Worm (Caenorhabditis elegans) whole organism, L2 larva: ENCODE measurements around the gene C16D9.3.

Experiments
- C34F6.9 ChIP-seq: fragments of 150-350 bp; optimal IDR thresholded peaks from 2 replicates; lab custom pipeline; 2014; ENCODE audit warnings: missing biosample characterization, missing genetic modification characterization
- F13H6.1 ChIP-seq: sonication (generic microtip); optimal IDR thresholded peaks from 2 replicates; lab custom pipeline; 2016; ENCODE audit warnings: missing genetic modification characterization, missing compliant biosample characterization
- R02D3.7 ChIP-seq: fragments of 150-350 bp; optimal IDR thresholded peaks from 2 replicates; lab custom pipeline; 2014; ENCODE audit warnings: missing biosample characterization, missing genetic modification characterization
- ZK546.5 ChIP-seq: sonication (generic microtip); optimal IDR thresholded peaks from 2 replicates; lab custom pipeline; 2017; ENCODE audit warnings: missing biosample characterization, missing genetic modification characterization
- alr-1 ChIP-seq: fragments of 150-350 bp; optimal IDR thresholded peaks from 2 replicates; lab custom pipeline; 2014; ENCODE audit warnings: missing biosample characterization, missing genetic modification characterization
- aly-2 ChIP-seq: fragments of 150-350 bp; optimal IDR thresholded peaks from 2 replicates; lab custom pipeline; 2014; ENCODE audit warnings: missing biosample characterization, missing genetic modification characterization
- ama-1 ChIP-seq: fragments of 150-350 bp; optimal IDR thresholded peaks from 2 replicates; lab custom pipeline; 2018; ENCODE audit warnings: inconsistent platforms
- blmp-1 ChIP-seq: sonication (generic microtip); optimal IDR thresholded peaks from 2 replicates; lab custom pipeline; 2017; ENCODE audit warnings: missing genetic modification characterization, mild to moderate bottlenecking, missing compliant biosample characterization, antibody characterized with exemption, moderate library complexity; ENCODE audit not compliant: insufficient read depth
- ceh-82 ChIP-seq: fragments of 150-350 bp; optimal IDR thresholded peaks from 2 replicates; lab custom pipeline; 2014; ENCODE audit warnings: missing biosample characterization, missing genetic modification characterization
- crh-2 ChIP-seq: sonication (generic microtip); optimal IDR thresholded peaks from 2 replicates; lab custom pipeline; 2017; ENCODE audit warnings: missing biosample characterization, missing genetic modification characterization
- dmd-4 ChIP-seq: sonication (generic microtip); optimal IDR thresholded peaks from 2 replicates; lab custom pipeline; 2017; ENCODE audit warnings: missing biosample characterization, missing genetic modification characterization
- elt-1 ChIP-seq: fragments of 150-350 bp; optimal IDR thresholded peaks from 2 replicates; lab custom pipeline; 2014; ENCODE audit warnings: missing biosample characterization, missing genetic modification characterization
- elt-3 ChIP-seq: sonication (generic microtip); optimal IDR thresholded peaks from 2 replicates; lab custom pipeline; 2017; ENCODE audit warnings: missing biosample characterization, missing genetic modification characterization
- lin-11 ChIP-seq: fragments of 150-350 bp; sonication (generic microtip); optimal IDR thresholded peaks from 2 replicates; lab custom pipeline; 2014; ENCODE audit warnings: missing biosample characterization, missing genetic modification characterization, inconsistent platforms, mixed read lengths
- lin-13 ChIP-seq: fragments of 150-350 bp; optimal IDR thresholded peaks from 2 replicates; lab custom pipeline; 2014; ENCODE audit warnings: missing biosample characterization, missing genetic modification reagents, missing genetic modification characterization
- lin-39 ChIP-seq: fragments of 150-350 bp; optimal IDR thresholded peaks from 2 replicates; lab custom pipeline; 2014; ENCODE audit warnings: missing biosample characterization, missing genetic modification reagents, missing genetic modification characterization
- mbf-1 ChIP-seq: sonication (generic microtip); optimal IDR thresholded peaks from 2 replicates; lab custom pipeline; 2017; ENCODE audit warnings: missing biosample characterization, missing genetic modification characterization
- mdl-1 ChIP-seq, 2 experiments: fragments of 150-350 bp in 1 of 2; sonication (generic microtip) in 1 of 2; optimal IDR thresholded peaks; 2 replicates each; lab custom pipeline; 2017; ENCODE audit warnings: missing biosample characterization in 2 of 2, missing genetic modification characterization in 2 of 2
- nhr-10 ChIP-seq: sonication (generic microtip); optimal IDR thresholded peaks from 2 replicates; lab custom pipeline; 2017; ENCODE audit warnings: missing biosample characterization, missing genetic modification characterization
- nhr-11 ChIP-seq: fragments of 150-350 bp; optimal IDR thresholded peaks from 2 replicates; lab custom pipeline; 2014; ENCODE audit warnings: missing biosample characterization, missing genetic modification characterization
- nhr-12 ChIP-seq: fragments of 150-350 bp; optimal IDR thresholded peaks from 2 replicates; lab custom pipeline; 2014; ENCODE audit warnings: missing biosample characterization, missing genetic modification characterization
- nhr-129 ChIP-seq: fragments of 150-350 bp; optimal IDR thresholded peaks from 2 replicates; lab custom pipeline; 2014; ENCODE audit warnings: missing biosample characterization, missing genetic modification characterization
- nhr-21 ChIP-seq: fragments of 150-350 bp; optimal IDR thresholded peaks from 2 replicates; lab custom pipeline; 2014; ENCODE audit warnings: missing biosample characterization, missing genetic modification characterization
- nhr-23 ChIP-seq: fragments of 150-350 bp; optimal IDR thresholded peaks from 2 replicates; lab custom pipeline; 2014; ENCODE audit warnings: missing biosample characterization, missing genetic modification reagents, missing genetic modification characterization
- nhr-237 ChIP-seq: fragments of 150-350 bp; optimal IDR thresholded peaks from 2 replicates; lab custom pipeline; 2014; ENCODE audit warnings: missing biosample characterization, missing genetic modification characterization
- nhr-6 ChIP-seq: fragments of 150-350 bp; optimal IDR thresholded peaks from 2 replicates; lab custom pipeline; 2014; ENCODE audit warnings: missing biosample characterization, missing genetic modification characterization
- nhr-77 ChIP-seq: fragments of 150-350 bp; optimal IDR thresholded peaks from 2 replicates; lab custom pipeline; 2014; ENCODE audit warnings: missing biosample characterization, missing genetic modification characterization
- peb-1 ChIP-seq: fragments of 150-350 bp; optimal IDR thresholded peaks from 2 replicates; lab custom pipeline; 2014; ENCODE audit warnings: missing biosample characterization, missing genetic modification characterization
- sem-4 ChIP-seq: fragments of 150-350 bp; optimal IDR thresholded peaks from 2 replicates; lab custom pipeline; 2014; ENCODE audit warnings: missing biosample characterization, missing genetic modification reagents, missing genetic modification characterization
- skn-1 ChIP-seq: sonication (generic microtip); optimal IDR thresholded peaks from 2 replicates; lab custom pipeline; 2017; ENCODE audit warnings: missing biosample characterization, missing genetic modification characterization
- sma-3 ChIP-seq: sonication (generic microtip); optimal IDR thresholded peaks from 2 replicates; lab custom pipeline; 2016; ENCODE audit warnings: missing genetic modification reagents, missing genetic modification characterization, missing compliant biosample characterization
- sma-9 ChIP-seq, 2 experiments: fragments of 150-350 bp in 1 of 2; sonication (generic microtip) in 1 of 2; optimal IDR thresholded peaks; 2 replicates each; lab custom pipeline; 2014 to 2016; ENCODE audit warnings: missing genetic modification characterization in 2 of 2, mild to moderate bottlenecking in 1 of 2, missing biosample characterization in 1 of 2, missing compliant biosample characterization in 1 of 2, missing genetic modification reagents in 1 of 2, moderate library complexity in 1 of 2
- unc-39 ChIP-seq: fragments of 150-350 bp; optimal IDR thresholded peaks from 2 replicates; lab custom pipeline; 2014; ENCODE audit warnings: missing biosample characterization, missing genetic modification characterization
- unc-55 ChIP-seq: fragments of 150-350 bp; sonication (generic microtip); optimal IDR thresholded peaks from 3 replicates; lab custom pipeline; 2014; ENCODE audit warnings: missing biosample characterization, missing genetic modification reagents, missing genetic modification characterization
- unc-62 ChIP-seq: fragments of 150-350 bp; optimal IDR thresholded peaks from 2 replicates; lab custom pipeline; 2014; ENCODE audit warnings: missing biosample characterization, missing genetic modification reagents, missing genetic modification characterization
- zag-1 ChIP-seq: fragments of 150-350 bp; optimal IDR thresholded peaks from 2 replicates; lab custom pipeline; 2014; ENCODE audit warnings: missing biosample characterization, missing genetic modification characterization
- ztf-11 ChIP-seq: sonication (generic microtip); optimal IDR thresholded peaks from 2 replicates; lab custom pipeline; 2017; ENCODE audit warnings: missing biosample characterization, missing genetic modification characterization

Gene C16D9.3

DNA sequence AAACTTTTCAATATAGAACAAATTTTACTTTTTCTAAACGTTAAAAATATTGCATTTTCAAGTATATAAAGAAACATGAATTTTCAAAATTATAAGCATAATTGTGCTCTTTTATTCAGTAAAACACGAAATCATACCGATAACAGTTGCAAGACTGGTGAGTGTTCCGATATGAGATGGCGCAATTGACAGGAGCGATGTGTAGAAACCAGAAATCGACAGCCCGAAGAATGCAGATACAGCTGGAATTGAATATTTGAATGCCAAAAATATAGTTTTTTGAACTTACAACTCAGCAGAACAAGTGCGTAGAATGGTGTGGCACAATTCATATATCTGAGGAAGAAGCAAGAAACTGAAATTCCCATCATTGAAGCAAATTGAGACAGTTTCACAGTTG, 43.1 kb upstream of the C16D9.3 start:
- TF ChIP-seq nhr-23 = no peak
- no peak for TF ChIP-seq C34F6.9 (tag; lab: Kevin White, UChicago)
- no peak for TF ChIP-seq nhr-77 (tag; lab: Kevin White, UChicago)
- no peak for TF ChIP-seq ZK546.5 (tag; lab: Kevin White, UChicago)
- no peak for TF ChIP-seq nhr-12
- no peak for TF ChIP-seq R02D3.7 (tag; lab: Kevin White, UChicago)
- no peak for TF ChIP-seq dmd-4 (tag; lab: Kevin White, UChicago)
- no peak for TF ChIP-seq ztf-11 (tag; lab: Kevin White, UChicago)
- no peak for TF ChIP-seq alr-1 (tag; lab: Kevin White, UChicago)
- TF ChIP-seq mbf-1 = no peak
- TF ChIP-seq nhr-10 (tag; lab: Kevin White, UChicago) = no peak
- TF ChIP-seq lin-11 (tag; lab: Kevin White, UChicago) = no peak
- no peak for TF ChIP-seq aly-2
- TF ChIP-seq ceh-82 = no peak

DNA sequence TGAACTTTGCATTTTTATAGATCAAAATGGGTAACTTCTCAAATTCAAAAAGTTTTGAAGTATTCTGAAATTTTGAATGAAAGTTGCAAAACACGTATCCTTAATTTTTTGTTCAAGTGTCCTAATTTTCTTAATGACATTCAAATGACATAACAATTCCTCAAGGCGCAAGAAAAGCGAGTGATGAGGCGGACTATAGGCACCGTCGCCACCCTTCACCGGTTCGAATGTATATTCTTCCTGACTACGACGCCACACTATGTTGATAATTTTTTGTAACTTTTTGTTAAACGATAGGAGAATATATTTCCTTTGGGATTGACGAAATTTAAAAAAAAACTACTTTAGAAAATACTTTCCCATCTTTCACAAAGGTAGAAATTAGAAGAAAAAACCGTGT, 41.8 kb upstream of the C16D9.3 start:
- no peak for TF ChIP-seq nhr-6 (tag; lab: Kevin White, UChicago)
- no peak for TF ChIP-seq alr-1 (tag; lab: Kevin White, UChicago)
- TF ChIP-seq sma-9 (GFP tag; optimal IDR thresholded peaks at IDR 0.05; lab: Kevin White, UChicago) = no peak
- no peak for TF ChIP-seq sma-9 (tag; optimal IDR thresholded peaks at IDR 0.05; lab: Kevin White, UChicago)
- TF ChIP-seq elt-3 (tag; lab: Kevin White, UChicago) = no peak
- no peak for TF ChIP-seq unc-62 (GFP tag; lab: Kevin White, UChicago)
- no peak for TF ChIP-seq skn-1 (tag; lab: Kevin White, UChicago)
- no peak for TF ChIP-seq sem-4 (tag; lab: Kevin White, UChicago)
- TF ChIP-seq zag-1 (tag; lab: Kevin White, UChicago) = no peak
- no peak for TF ChIP-seq nhr-77 (tag; lab: Kevin White, UChicago)
- TF ChIP-seq mdl-1 (tag; optimal IDR thresholded peaks at IDR 0.05; lab: Kevin White, UChicago) = no peak
- TF ChIP-seq lin-11 (tag; lab: Kevin White, UChicago) = no peak
- no peak for TF ChIP-seq unc-55 (GFP tag; lab: Kevin White, UChicago)
- no peak for TF ChIP-seq blmp-1
- TF ChIP-seq peb-1 (tag; lab: Kevin White, UChicago) = no peak
- TF ChIP-seq nhr-10 (tag; lab: Kevin White, UChicago) = no peak
- no peak for TF ChIP-seq lin-39 (tag; lab: Kevin White, UChicago)
- TF ChIP-seq crh-2 (tag; lab: Kevin White, UChicago) = no peak
- no peak for TF ChIP-seq mbf-1
- no peak for TF ChIP-seq ama-1 (lab: Kevin White, UChicago)

DNA sequence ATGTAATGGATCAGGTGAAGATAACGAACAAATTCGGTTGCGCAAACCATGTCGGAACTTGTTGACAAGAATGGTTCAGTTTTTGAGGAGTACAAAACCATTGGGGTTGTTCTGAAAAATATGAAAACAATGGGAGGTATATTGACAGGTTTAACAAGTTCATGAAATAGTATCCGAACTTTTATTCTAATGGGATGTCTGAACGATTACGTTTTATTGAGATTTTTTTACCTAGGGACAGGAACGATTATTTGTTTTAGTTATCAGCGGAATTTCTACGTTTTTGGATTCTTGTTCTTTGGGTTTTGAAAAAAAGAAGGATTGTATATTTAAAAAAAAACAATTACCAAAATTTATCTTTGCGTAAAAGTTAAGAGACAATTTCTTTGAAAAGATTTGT, 40.9 kb upstream of the C16D9.3 start, which contains the start of gene str-135:
TSS of gene str-135 (minus strand) at position 101 of the 400 bp plus-strand sequence.
- no peak for TF ChIP-seq ztf-11 (tag; lab: Kevin White, UChicago)
- TF ChIP-seq unc-39 = no peak
- TF ChIP-seq ama-1 (lab: Kevin White, UChicago) = no peak
- no peak for TF ChIP-seq blmp-1
- no peak for TF ChIP-seq lin-13
- no peak for TF ChIP-seq nhr-10 (tag; lab: Kevin White, UChicago)
- TF ChIP-seq nhr-11 (tag; lab: Kevin White, UChicago) = no peak
- no peak for TF ChIP-seq zag-1 (tag; lab: Kevin White, UChicago)
- no peak for TF ChIP-seq nhr-237 (tag; lab: Kevin White, UChicago)
- no peak for TF ChIP-seq lin-11 (tag; lab: Kevin White, UChicago)
- no peak for TF ChIP-seq nhr-6 (tag; lab: Kevin White, UChicago)
- TF ChIP-seq ceh-82 = no peak
- TF ChIP-seq crh-2 (tag; lab: Kevin White, UChicago) = no peak
- no peak for TF ChIP-seq sma-9 (GFP tag; optimal IDR thresholded peaks at IDR 0.05; lab: Kevin White, UChicago)
- TF ChIP-seq sma-9 (tag; optimal IDR thresholded peaks at IDR 0.05; lab: Kevin White, UChicago) = no peak
- TF ChIP-seq nhr-12 = no peak
- TF ChIP-seq sma-3 (GFP tag; lab: Kevin White, UChicago) = no peak
- TF ChIP-seq nhr-21 (tag; lab: Kevin White, UChicago) = no peak
- TF ChIP-seq F13H6.1 (tag; lab: Kevin White, UChicago) = no peak

DNA sequence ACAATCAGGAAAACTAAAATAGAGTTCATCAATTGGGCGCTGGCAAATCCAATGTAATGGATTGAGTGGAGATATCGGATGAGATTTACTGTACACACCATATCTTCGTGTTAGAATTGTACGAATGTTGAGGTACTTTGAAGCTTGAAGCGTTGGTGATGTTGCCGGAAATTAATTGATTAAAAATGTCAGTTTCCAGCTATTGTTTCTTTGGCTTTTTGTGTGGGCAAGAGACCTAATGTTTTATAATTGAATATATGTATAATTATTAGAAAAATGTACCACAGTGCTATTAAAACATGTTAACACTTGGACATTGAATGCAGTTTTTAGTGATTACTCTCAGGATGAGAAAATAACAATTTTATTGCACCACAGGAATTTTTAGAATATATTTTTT, 39.0 kb upstream of the C16D9.3 start, which contains the start of gene str-136:
TSS of gene str-136 (minus strand) at position 101 of the 400 bp plus-strand sequence.
- TF ChIP-seq aly-2 (no peak), blmp-1 (no peak), sma-9 (GFP tag; optimal IDR thresholded peaks at IDR 0.05; lab: Kevin White, UChicago) (no peak), sma-9 (tag; optimal IDR thresholded peaks at IDR 0.05; lab: Kevin White, UChicago) (no peak), sem-4 (tag; lab: Kevin White, UChicago) (no peak), alr-1 (tag; lab: Kevin White, UChicago) (no peak), nhr-11 (tag; lab: Kevin White, UChicago) (no peak), dmd-4 (tag; lab: Kevin White, UChicago) (no peak), zag-1 (tag; lab: Kevin White, UChicago) (no peak), nhr-129 (tag; lab: Kevin White, UChicago) (no peak), mdl-1 (tag; optimal IDR thresholded peaks at IDR 0.05; lab: Kevin White, UChicago) (no peak), nhr-77 (tag; lab: Kevin White, UChicago) (no peak), nhr-237 (tag; lab: Kevin White, UChicago) (no peak), ztf-11 (tag; lab: Kevin White, UChicago) (no peak), elt-1 (tag; lab: Kevin White, UChicago) (no peak)
